Worm (Caenorhabditis elegans) whole organism, mixed stage, embryonic: ENCODE results near the gene ins-37.

Source experiments
- bed-3 ChIP-seq: fragments of 200-800 bp; sonication (Bioruptor generic); optimal IDR thresholded peaks from 3 replicates; lab custom pipeline; 2018; ENCODE audit warnings: mild to moderate bottlenecking, missing genetic modification characterization, moderate library complexity, missing compliant biosample characterization
- ceh-39 ChIP-seq: fragments of 150-350 bp; optimal IDR thresholded peaks from 2 replicates; lab custom pipeline; 2014; ENCODE audit warnings: missing biosample characterization, missing genetic modification characterization
- ceh-43 ChIP-seq: fragments of 200-800 bp; sonication (Bioruptor generic); optimal IDR thresholded peaks from 2 replicates; lab custom pipeline; 2018; ENCODE audit warnings: mild to moderate bottlenecking, missing genetic modification characterization, moderate library complexity, missing compliant biosample characterization
- ceh-83 ChIP-seq: fragments of 200-800 bp; sonication (Bioruptor generic); optimal IDR thresholded peaks from 2 replicates; lab custom pipeline; 2018; ENCODE audit warnings: mild to moderate bottlenecking, missing genetic modification characterization, missing compliant biosample characterization
- ces-1 ChIP-seq: fragments of 150-350 bp; optimal IDR thresholded peaks from 2 replicates; lab custom pipeline; 2014; ENCODE audit warnings: missing biosample characterization, missing genetic modification reagents, missing genetic modification characterization
- cnd-1 ChIP-seq: fragments of 200-800 bp; sonication (Bioruptor generic); optimal IDR thresholded peaks from 2 replicates; lab custom pipeline; 2018; ENCODE audit warnings: mild to moderate bottlenecking, missing genetic modification characterization, missing compliant biosample characterization
- drap-1 ChIP-seq: fragments of 200-800 bp; sonication (Bioruptor generic); optimal IDR thresholded peaks from 3 replicates; lab custom pipeline; 2018; ENCODE audit warnings: mild to moderate bottlenecking, missing genetic modification characterization, missing compliant biosample characterization
- elt-1 ChIP-seq: sonication (generic microtip); optimal IDR thresholded peaks from 2 replicates; lab custom pipeline; 2017; ENCODE audit warnings: missing genetic modification characterization, mild to moderate bottlenecking, missing compliant biosample characterization, antibody characterized with exemption, moderate library complexity, borderline replicate concordance; ENCODE audit not compliant: insufficient read depth
- elt-3 ChIP-seq: fragments of 150-350 bp; optimal IDR thresholded peaks from 2 replicates; lab custom pipeline; 2014; ENCODE audit warnings: missing biosample characterization, missing genetic modification characterization
- flh-1 ChIP-seq: fragments of 200-800 bp; sonication (Bioruptor generic); optimal IDR thresholded peaks from 2 replicates; lab custom pipeline; 2018; ENCODE audit warnings: mild to moderate bottlenecking, missing genetic modification characterization, moderate library complexity, missing compliant biosample characterization
- ham-2 ChIP-seq: fragments of 200-800 bp; sonication (Bioruptor generic); optimal IDR thresholded peaks from 2 replicates; lab custom pipeline; 2018; ENCODE audit warnings: mild to moderate bottlenecking, missing genetic modification characterization, missing compliant biosample characterization
- hlh-1 ChIP-seq: fragments of 150-350 bp; optimal IDR thresholded peaks from 2 replicates; lab custom pipeline; 2014; ENCODE audit warnings: missing biosample characterization, missing genetic modification reagents, missing genetic modification characterization
- lin-13 ChIP-seq: fragments of 150-350 bp; optimal IDR thresholded peaks from 2 replicates; lab custom pipeline; 2014; ENCODE audit warnings: missing biosample characterization, missing genetic modification characterization
- lin-32 ChIP-seq: fragments of 200-800 bp; sonication (Bioruptor generic); optimal IDR thresholded peaks from 2 replicates; lab custom pipeline; 2018; ENCODE audit warnings: mild to moderate bottlenecking, missing genetic modification characterization, missing compliant biosample characterization
- lsy-2 ChIP-seq: fragments of 150-350 bp; optimal IDR thresholded peaks from 2 replicates; lab custom pipeline; 2014; ENCODE audit warnings: missing biosample characterization, missing genetic modification characterization
- mab-5 ChIP-seq: fragments of 150-350 bp; optimal IDR thresholded peaks from 2 replicates; lab custom pipeline; 2014; ENCODE audit warnings: missing biosample characterization, missing genetic modification characterization
- mls-2 ChIP-seq: sonication (generic microtip); optimal IDR thresholded peaks from 2 replicates; lab custom pipeline; 2016; ENCODE audit warnings: mild to moderate bottlenecking, missing genetic modification characterization, moderate library complexity, missing compliant biosample characterization
- nhr-12 ChIP-seq: fragments of 150-350 bp; optimal IDR thresholded peaks from 2 replicates; lab custom pipeline; 2014; ENCODE audit warnings: missing biosample characterization, missing genetic modification characterization
- nhr-2 ChIP-seq: fragments of 150-350 bp; optimal IDR thresholded peaks from 2 replicates; lab custom pipeline; 2014; ENCODE audit warnings: missing biosample characterization, missing genetic modification characterization
- nhr-237 ChIP-seq: fragments of 150-350 bp; optimal IDR thresholded peaks from 2 replicates; lab custom pipeline; 2014; ENCODE audit warnings: missing biosample characterization, missing genetic modification characterization
- nhr-76 ChIP-seq: sonication (generic microtip); optimal IDR thresholded peaks from 2 replicates; lab custom pipeline; 2017; ENCODE audit warnings: missing biosample characterization, missing genetic modification characterization
- pha-4 ChIP-seq: fragments of 150-350 bp; optimal IDR thresholded peaks from 2 replicates; lab custom pipeline; 2018; ENCODE audit warnings: missing biosample characterization, missing genetic modification reagents, missing genetic modification characterization
- sem-2 ChIP-seq: fragments of 200-800 bp; sonication (Bioruptor generic); optimal IDR thresholded peaks from 2 replicates; lab custom pipeline; 2018; ENCODE audit warnings: mild to moderate bottlenecking, missing genetic modification characterization, missing compliant biosample characterization
- snpc-4 ChIP-seq: fragments of 150-350 bp; optimal IDR thresholded peaks from 2 replicates; lab custom pipeline; 2014; ENCODE audit warnings: missing biosample characterization, missing genetic modification characterization
- sptf-1 ChIP-seq: sonication (generic microtip); optimal IDR thresholded peaks from 2 replicates; lab custom pipeline; 2017; ENCODE audit warnings: mild to moderate bottlenecking, missing genetic modification characterization, moderate library complexity, missing compliant biosample characterization
- tbx-8 ChIP-seq: fragments of 200-800 bp; sonication (Bioruptor generic); optimal IDR thresholded peaks from 2 replicates; lab custom pipeline; 2018; ENCODE audit warnings: mild to moderate bottlenecking, missing genetic modification characterization, moderate library complexity, missing compliant biosample characterization
- unc-120 ChIP-seq: sonication (generic microtip); optimal IDR thresholded peaks from 2 replicates; lab custom pipeline; 2017; ENCODE audit warnings: missing genetic modification characterization, missing compliant biosample characterization; ENCODE audit not compliant: poor library complexity, severe bottlenecking
- unc-39 ChIP-seq: fragments of 150-350 bp; optimal IDR thresholded peaks from 2 replicates; lab custom pipeline; 2014; ENCODE audit warnings: missing biosample characterization, missing genetic modification characterization
- unc-62 ChIP-seq: fragments of 150-350 bp; optimal IDR thresholded peaks from 2 replicates; lab custom pipeline; 2014; ENCODE audit warnings: missing biosample characterization, missing genetic modification reagents, missing genetic modification characterization
- zip-8 ChIP-seq: fragments of 150-350 bp; optimal IDR thresholded peaks from 2 replicates; lab custom pipeline; 2014; ENCODE audit warnings: missing biosample characterization, missing genetic modification characterization

The ins-37 gene

DNA sequence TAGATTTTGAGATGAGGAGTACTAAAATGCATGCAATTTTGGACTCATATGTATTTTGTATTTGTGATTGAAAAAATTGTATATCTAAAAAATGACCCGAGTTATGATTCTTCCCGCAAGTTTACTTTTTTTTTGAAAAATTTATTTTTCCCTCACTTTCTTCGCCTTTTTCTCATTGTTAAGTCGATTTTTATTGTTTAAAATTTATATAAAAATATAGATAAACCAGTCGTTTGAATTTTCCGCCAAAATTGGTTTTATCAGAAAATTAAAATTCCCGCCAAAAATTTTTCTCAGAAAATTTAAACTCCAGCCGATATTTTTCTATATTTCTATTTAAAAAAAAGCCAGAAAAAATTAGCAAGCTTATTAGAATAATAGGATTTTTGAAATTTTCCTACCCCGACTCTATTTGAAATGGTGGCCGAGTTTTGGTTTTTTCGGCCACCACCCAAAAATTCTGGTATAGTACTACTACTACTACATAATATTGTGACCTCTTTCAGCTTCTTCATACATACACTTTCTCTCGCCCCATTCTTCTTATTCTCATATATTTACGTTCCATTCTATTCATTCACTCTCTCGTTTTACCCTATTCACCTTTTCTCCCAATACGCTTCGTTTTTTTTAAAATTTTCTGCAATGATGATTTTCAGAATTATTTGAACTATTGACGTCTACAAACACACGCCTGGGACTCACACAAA, 44.2 kb downstream of the ins-37 start, which contains the start of gene ZK131.11:
Gene ZK131.11 (plus strand): TSS at position 660 of the 710 bp plus-strand sequence.
- TF ChIP-seq tbx-8 (GFP tag; lab: Kevin White, UChicago) (no peak), nhr-2 (tag; lab: Kevin White, UChicago) (no peak), sem-2 (GFP tag; lab: Kevin White, UChicago) (no peak), elt-1 (tag; lab: Kevin White, UChicago) (no peak), ceh-83 (GFP tag; lab: Kevin White, UChicago) (no peak)

ce11 chrII:13790701-13791100, 45.2 kb downstream of the ins-37 start:
- peak; percentile 31 for TF ChIP-seq mls-2 (tag; lab: Kevin White, UChicago)
- peak; percentile 25 for TF ChIP-seq sptf-1 (tag; lab: Kevin White, UChicago)

DNA sequence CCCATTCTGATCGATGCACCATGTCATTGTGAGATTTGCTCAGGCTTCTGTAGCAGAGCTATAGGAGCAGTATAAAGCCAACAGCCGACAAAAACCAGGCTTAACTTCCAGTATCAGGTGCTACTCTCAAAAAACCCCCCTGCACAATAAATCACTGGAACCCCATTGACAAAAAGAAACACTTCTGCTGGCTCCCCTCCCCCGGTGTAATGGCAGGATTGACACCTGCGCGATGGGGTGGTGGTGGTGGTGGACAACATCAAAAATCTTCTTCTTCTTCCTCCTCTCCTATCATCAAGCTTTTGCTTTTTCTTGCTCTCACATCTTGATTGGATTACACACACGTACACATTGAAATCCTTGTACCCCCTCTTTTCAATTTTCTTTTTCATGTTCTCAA, 46.2 kb downstream of the ins-37 start:
- no peak for TF ChIP-seq nhr-76 (tag; lab: Kevin White, UChicago)
- TF ChIP-seq cnd-1 (tag; lab: Kevin White, UChicago), result no peak
- TF ChIP-seq hlh-1 (tag; lab: Kevin White, UChicago), result peak; percentile 56

- TF ChIP-seq snpc-4 (tag; lab: Kevin White, UChicago), result no peak
- no peak for TF ChIP-seq pha-4 (tag; lab: Kevin White, UChicago)
- TF ChIP-seq unc-39 (tag; lab: Kevin White, UChicago), result no peak
- TF ChIP-seq sem-2 (GFP tag; lab: Kevin White, UChicago), result no peak
- no peak for TF ChIP-seq ceh-83 (GFP tag; lab: Kevin White, UChicago)
- TF ChIP-seq flh-1 (GFP tag; lab: Kevin White, UChicago), result no peak
- TF ChIP-seq ces-1 (GFP tag; lab: Kevin White, UChicago), result no peak
Measured at ce11 chrII:13788813-13789212, 47.1 kb downstream of the ins-37 start.

DNA sequence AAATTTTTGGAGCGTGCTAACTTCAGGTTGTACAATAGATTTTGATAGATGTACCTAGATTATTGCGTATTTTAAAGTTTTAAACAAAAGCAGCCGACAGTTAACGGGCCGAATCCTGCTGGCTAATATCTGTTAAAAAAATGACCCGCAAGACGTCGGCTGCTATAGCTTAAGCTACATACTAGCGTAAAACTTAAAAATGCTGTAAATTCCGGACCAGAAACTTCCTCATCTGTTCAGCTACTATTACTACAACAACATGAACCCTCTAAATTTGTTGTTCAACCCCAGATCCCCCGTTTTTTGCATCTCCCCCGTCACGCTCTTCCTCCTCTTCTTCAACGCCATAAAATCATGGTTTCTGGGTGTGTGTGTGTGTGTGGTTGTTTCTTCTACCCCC, 49.0 kb downstream of the ins-37 start:
- TF ChIP-seq unc-62 (GFP tag; lab: Kevin White, UChicago) (no peak), zip-8 (no peak), ham-2 (no peak), bed-3 (no peak), lin-32 (GFP tag; lab: Kevin White, UChicago) (no peak), elt-1 (tag; lab: Kevin White, UChicago) (no peak), snpc-4 (tag; lab: Kevin White, UChicago) (no peak), ces-1 (GFP tag; lab: Kevin White, UChicago) (no peak), nhr-237 (tag; lab: Kevin White, UChicago) (no peak), unc-120 (tag; lab: Kevin White, UChicago) (no peak), hlh-1 (tag; lab: Kevin White, UChicago) (no peak), nhr-12 (tag; lab: Kevin White, UChicago) (no peak), flh-1 (GFP tag; lab: Kevin White, UChicago) (no peak), ceh-39 (tag; lab: Kevin White, UChicago) (no peak), sem-2 (GFP tag; lab: Kevin White, UChicago) (no peak), lin-13 (tag; lab: Kevin White, UChicago) (no peak), mab-5 (tag; lab: Kevin White, UChicago) (no peak), lsy-2 (tag; lab: Kevin White, UChicago) (no peak)

ce11 chrII:13785582-13785981, 50.3 kb downstream of the ins-37 start:
- TF ChIP-seq nhr-76 (tag; lab: Kevin White, UChicago) (no peak), elt-3 (tag; lab: Kevin White, UChicago) (no peak), ham-2 (peak; percentile 27), mls-2 (tag; lab: Kevin White, UChicago) (no peak), ceh-83 (GFP tag; lab: Kevin White, UChicago) (peak; percentile 23), flh-1 (GFP tag; lab: Kevin White, UChicago) (no peak), sem-2 (GFP tag; lab: Kevin White, UChicago) (no peak), ceh-43 (GFP tag; lab: Kevin White, UChicago) (no peak), drap-1 (GFP tag; lab: Kevin White, UChicago) (peak; percentile 12), ces-1 (GFP tag; lab: Kevin White, UChicago) (no peak), hlh-1 (tag; lab: Kevin White, UChicago) (no peak)
